Fruit fly (Drosophila melanogaster) whole organism: ENCODE measurements around the gene CG12224.
"Not testable (repeated sequence)": the region's sequence is repeated elsewhere in the genome, so short reads cannot be mapped to it uniquely, and the experiment has no call there.

Experiments
- CG8478 ChIP-seq: fragments of >200 bp; optimal IDR thresholded peaks from 2 replicates; lab custom pipeline; 2018; ENCODE audit warnings: inconsistent platforms
- Dll ChIP-seq: fragments of >200 bp; optimal IDR thresholded peaks from 2 replicates; lab custom pipeline; 2017
- EcR ChIP-seq, 2 experiments: fragments of >200 bp; optimal IDR thresholded peaks; 2 replicates each; lab custom pipeline; 2017; ENCODE audit warnings: missing biosample characterization in 2 of 2, missing genetic modification characterization in 2 of 2, missing genetic modification reagents in 2 of 2
- pan ChIP-seq: fragments of >200 bp; optimal IDR thresholded peaks from 2 replicates; lab custom pipeline; 2017
- psq ChIP-seq: fragments of >200 bp; optimal IDR thresholded peaks from 2 replicates; lab custom pipeline; 2017
- usp ChIP-seq: fragments of >200 bp; optimal IDR thresholded peaks from 2 replicates; lab custom pipeline; 2017; ENCODE audit warnings: missing biosample characterization, missing genetic modification characterization, mixed read lengths

Gene CG12224

DNA sequence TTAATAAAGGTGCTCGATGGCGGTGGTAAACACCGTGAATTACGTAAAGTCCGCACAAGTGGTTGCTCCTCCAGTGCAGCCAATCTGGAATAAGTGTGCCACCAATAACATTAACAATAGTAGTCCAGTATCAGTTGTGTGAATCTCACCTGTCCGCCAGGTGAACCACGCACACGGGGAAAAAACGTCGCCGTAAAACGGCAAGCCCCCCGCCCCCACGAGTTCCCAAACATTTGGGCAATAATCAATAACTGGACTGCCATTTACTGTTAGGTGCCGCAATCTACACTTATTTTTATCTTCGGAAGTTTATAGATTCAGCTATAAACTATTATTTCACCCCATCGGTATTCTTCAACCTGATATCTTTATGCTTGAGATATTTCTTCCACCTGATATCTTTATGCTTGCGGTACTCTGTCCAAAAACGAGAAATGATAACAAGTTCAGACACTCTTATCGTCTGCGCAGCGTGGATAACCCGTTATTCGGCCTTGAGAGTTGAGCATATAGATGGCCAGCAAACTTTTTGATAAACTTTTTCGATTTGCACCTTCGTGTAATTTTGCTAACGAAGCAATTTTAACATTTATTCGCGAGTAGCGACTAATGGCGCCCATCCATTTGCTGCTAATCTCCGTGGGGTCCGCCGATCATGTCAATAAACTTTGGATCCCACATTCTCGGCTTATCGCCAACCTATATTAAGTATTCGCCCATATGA is 13.7 kb downstream of the CG12224 start:
- TF ChIP-seq Dll, result no peak
- TF ChIP-seq psq (lab: Kevin White, UChicago), result no peak
- TF ChIP-seq CG8478 (lab: Kevin White, UChicago), result no peak
- TF ChIP-seq pan (lab: Kevin White, UChicago), result no peak
- no peak for TF ChIP-seq EcR (GFP tag; optimal IDR thresholded peaks at IDR 0.05; lab: Kevin White, UChicago)
- no peak for TF ChIP-seq usp (GFP tag; lab: Kevin White, UChicago)

DNA sequence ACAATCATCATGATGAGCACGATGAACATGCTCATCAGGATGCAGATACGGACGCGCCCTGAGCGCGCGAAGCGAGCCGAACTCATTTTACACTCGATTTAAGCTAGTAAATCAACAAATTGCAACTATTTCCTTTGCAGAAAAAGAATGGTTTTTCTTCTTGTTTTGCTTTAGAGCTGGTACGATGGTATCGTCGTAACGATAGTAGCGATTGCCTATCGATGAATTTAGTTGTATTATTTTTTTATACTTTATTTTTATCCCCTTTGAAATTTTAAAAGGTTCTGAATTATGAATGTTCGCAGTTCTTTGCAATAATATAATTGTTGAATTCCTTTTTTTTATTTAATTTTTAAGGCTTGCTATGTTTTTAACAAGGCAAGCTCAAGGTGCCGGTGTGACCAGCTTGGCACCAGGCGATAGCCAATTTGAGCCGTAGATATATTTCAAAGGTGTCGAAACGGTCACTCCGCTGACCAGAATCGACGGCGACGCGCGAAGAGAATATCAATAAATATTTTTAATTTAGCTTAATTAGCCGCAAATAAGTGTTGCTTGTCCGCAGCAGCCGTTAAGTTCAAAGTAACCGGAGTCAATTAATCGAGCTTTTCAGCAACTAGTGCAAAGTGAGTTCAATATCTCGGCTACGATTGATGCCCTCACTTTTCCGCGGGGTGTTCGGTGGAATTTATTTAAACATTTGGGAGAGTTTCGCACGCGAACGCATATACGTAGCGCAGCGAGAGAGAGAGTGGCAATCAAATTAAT is 14.4 kb downstream of the CG12224 start, which contains the start of the genes CG12213 and GC1:
CG12213 (minus strand) TSS at position 430 of the 768 bp plus-strand sequence.
GC1 (plus strand) TSS at position 447 of the 768 bp plus-strand sequence.
- TF ChIP-seq psq (lab: Kevin White, UChicago) (no peak), pan (lab: Kevin White, UChicago) (no peak), CG8478 (lab: Kevin White, UChicago) (no peak), usp (GFP tag; lab: Kevin White, UChicago) (no peak), Dll (no peak), EcR (GFP tag; optimal IDR thresholded peaks at IDR 0.05; lab: Kevin White, UChicago) (no peak)

- TF ChIP-seq EcR (GFP tag; optimal IDR thresholded peaks at IDR 0.05; lab: Kevin White, UChicago) (no peak), usp (GFP tag; lab: Kevin White, UChicago) (no peak), psq (lab: Kevin White, UChicago) (no peak), pan (lab: Kevin White, UChicago) (no peak)
Measured at dm6 chr3R:11964000-11964399, 17.9 kb downstream of the CG12224 start.

DNA sequence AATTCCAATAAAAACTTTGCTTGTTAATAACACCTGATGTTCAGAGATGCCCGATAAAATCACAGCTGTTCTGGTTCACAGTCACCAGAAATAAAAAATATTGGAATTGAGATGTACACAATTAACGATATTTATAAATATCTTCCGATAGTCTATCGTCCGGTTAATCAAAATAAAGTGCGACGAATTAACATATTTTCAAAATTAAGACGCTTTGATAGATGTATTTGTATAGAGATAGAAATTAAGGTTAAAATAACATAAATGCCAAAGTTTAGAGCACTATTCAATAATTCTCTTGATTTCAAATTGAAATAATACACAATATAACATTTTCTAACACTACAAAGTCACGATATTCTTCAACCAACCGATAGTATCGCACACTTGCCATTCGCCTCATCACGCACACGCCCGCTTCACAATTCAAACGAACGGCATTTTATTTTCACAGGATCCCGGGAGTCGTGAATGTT is 19.1 kb downstream of the CG12224 start, which contains the start of the genes CG3281 and aurA:
CG3281 (minus strand) TSS at position 67 of the 476 bp plus-strand sequence.
aurA (plus strand) TSS at position 386 of the 476 bp plus-strand sequence.
- no peak for TF ChIP-seq Dll

dm6 chr3R:11958235-11958634 is 23.6 kb downstream of the CG12224 start, which contains the start of gene Hsp70Ab:
Hsp70Ab (plus strand) TSS chr3R:11958535.
- TF ChIP-seq Dll; EcR (GFP tag; optimal IDR thresholded peaks at IDR 0.05; lab: Kevin White, UChicago); pan (lab: Kevin White, UChicago): not testable (repeated sequence)

DNA sequence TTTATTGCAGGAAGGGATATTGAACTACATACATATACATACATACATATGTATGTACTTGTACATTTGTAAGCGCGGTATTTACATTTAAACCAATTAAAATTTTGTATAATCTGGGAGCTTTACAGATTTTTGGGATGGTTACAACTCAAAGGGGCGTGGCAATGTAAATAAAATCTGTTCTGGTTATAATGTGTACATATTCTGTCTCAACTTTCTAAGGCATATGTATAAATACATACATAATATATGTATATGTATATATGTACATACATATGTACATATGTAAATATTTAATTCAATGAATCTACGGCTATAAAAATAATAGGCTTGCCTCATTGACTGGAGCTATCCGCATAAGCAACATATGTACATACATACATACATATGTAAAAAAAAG is 24.5 kb downstream of the CG12224 start:
- TF ChIP-seq psq (lab: Kevin White, UChicago), result no peak
- no peak for TF ChIP-seq EcR (GFP tag; optimal IDR thresholded peaks at IDR 0.05; lab: Kevin White, UChicago)
- no peak for TF ChIP-seq pan (lab: Kevin White, UChicago)
- TF ChIP-seq Dll, result no peak
- TF ChIP-seq usp (GFP tag; lab: Kevin White, UChicago), result no peak
- TF ChIP-seq CG8478 (lab: Kevin White, UChicago), result no peak

- TF ChIP-seq psq (lab: Kevin White, UChicago); usp (GFP tag; lab: Kevin White, UChicago); CG8478 (lab: Kevin White, UChicago): not testable (repeated sequence)
Measured at dm6 chr3R:11956444-11956843, 25.4 kb downstream of the CG12224 start, which contains the start of gene Hsp70Aa. Hsp70Aa (minus strand) TSS chr3R:11956544.

DNA sequence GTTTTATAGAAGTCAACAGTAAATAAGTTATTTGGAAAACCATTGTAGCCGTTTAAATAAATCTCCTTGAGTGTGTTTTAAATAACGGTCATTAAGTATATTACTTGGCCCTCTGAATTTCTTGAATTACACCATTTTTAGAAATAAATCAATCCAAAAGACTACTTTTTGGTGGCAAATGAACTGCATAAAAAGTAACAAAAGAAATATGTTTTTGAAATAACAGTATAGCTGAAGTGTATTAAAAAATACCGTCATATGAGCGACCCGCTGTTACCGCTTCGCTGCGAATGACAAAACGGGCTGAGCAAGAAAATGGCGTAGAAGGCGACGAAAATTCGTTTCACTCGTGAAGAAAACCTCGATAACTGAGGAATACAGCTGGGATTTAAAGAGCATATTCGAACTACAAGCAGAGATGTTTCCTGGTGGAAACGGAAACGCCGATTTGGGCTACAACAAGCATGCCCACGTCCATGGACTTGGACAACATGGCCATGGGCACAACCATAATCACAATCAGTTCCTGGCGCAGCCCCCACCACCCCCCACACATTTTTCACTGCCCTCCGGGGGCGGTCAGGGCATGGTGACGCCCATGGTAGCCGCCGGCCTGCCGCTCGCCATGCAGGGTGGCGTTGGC is 32.4 kb downstream of the CG12224 start, which contains the start of gene CG31211:
CG31211 (plus strand) TSS at position 294 of the 643 bp plus-strand sequence.
- TF ChIP-seq pan (lab: Kevin White, UChicago) (no peak), CG8478 (lab: Kevin White, UChicago) (no peak), Dll (no peak), EcR (GFP tag; optimal IDR thresholded peaks at IDR 0.05; lab: Kevin White, UChicago) (no peak), usp (GFP tag; lab: Kevin White, UChicago) (no peak), psq (lab: Kevin White, UChicago) (no peak)

DNA sequence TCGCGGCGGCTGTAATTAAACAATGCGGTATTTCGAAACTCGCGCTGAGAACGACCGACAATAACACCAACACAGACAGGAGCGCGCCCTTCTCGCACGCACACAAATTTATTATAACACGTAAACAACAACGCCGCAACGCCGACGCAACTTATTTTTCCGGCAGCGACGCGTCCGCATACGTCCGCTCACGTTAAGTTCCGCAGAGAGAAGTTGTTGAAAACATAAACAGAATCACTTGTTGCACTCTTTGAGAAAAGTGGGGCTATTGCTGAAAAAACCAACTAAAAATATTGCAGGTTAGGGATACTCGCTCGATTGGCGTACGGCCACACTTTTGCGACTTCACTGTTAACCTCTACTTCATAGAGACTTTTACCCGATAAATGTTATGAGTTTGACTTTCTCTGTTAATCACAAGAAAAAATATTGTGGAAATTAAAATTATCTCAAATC is 32.9 kb downstream of the CG12224 start, which contains the start of gene Cad87A:
Cad87A (minus strand) TSS at position 227 of the 456 bp plus-strand sequence.
- TF ChIP-seq CG8478 (lab: Kevin White, UChicago) (no peak), psq (lab: Kevin White, UChicago) (no peak), pan (lab: Kevin White, UChicago) (no peak), usp (GFP tag; lab: Kevin White, UChicago) (no peak), EcR (GFP tag; optimal IDR thresholded peaks at IDR 0.05; lab: Kevin White, UChicago) (no peak), Dll (no peak)

- TF ChIP-seq CG8478 (lab: Kevin White, UChicago) (no peak), Dll (no peak), pan (lab: Kevin White, UChicago) (no peak), EcR (GFP tag; optimal IDR thresholded peaks at IDR 0.05; lab: Kevin White, UChicago) (no peak), usp (GFP tag; lab: Kevin White, UChicago) (no peak)
Measured at dm6 chr3R:11947959-11948358, 33.9 kb downstream of the CG12224 start.
